Worm (Caenorhabditis elegans) whole organism, L4 larva: Measurements from ENCODE around the gene R05D8.11.

ENCODE experiments used
- F26F4.8 ChIP-seq: fragments of 200-800 bp; sonication (Bioruptor generic); conservative IDR thresholded peaks from 2 replicates; pipeline ENCODE4 v1.3.6; 2022; ENCODE audit warnings: missing genetic modification characterization, missing compliant biosample characterization
- F44E2.7 ChIP-seq: fragments of 200-800 bp; sonication (Bioruptor generic); IDR thresholded peaks from 2 replicates; pipeline ENCODE4 v2.1.2; 2022; ENCODE audit warnings: missing genetic modification characterization, missing compliant biosample characterization
- Y5F2A.4 ChIP-seq: fragments of 200-800 bp; sonication (Bioruptor generic); optimal IDR thresholded peaks from 2 replicates; lab custom pipeline; 2018; ENCODE audit warnings: mild to moderate bottlenecking, missing genetic modification characterization, missing compliant biosample characterization
- Y75B8A.6 ChIP-seq: fragments of 200-800 bp; sonication (Bioruptor generic); IDR thresholded peaks from 2 replicates; pipeline ENCODE4 v1.3.6; 2022; ENCODE audit warnings: missing genetic modification reagents, missing genetic modification characterization, missing compliant biosample characterization
- ZK546.5 ChIP-seq, 2 experiments: sonication (generic microtip); optimal IDR thresholded peaks; 2 replicates each; lab custom pipeline; 2017; ENCODE audit warnings: missing biosample characterization in 2 of 2, missing genetic modification characterization in 2 of 2
- aha-1 ChIP-seq: fragments of 150-350 bp; peaks from one replicate; lab custom pipeline; 2014; ENCODE audit warnings: missing biosample characterization, missing genetic modification characterization
- ama-1 ChIP-seq: fragments of 150-350 bp; optimal IDR thresholded peaks from 2 replicates; lab custom pipeline; 2014; ENCODE audit warnings: inconsistent platforms, mixed read lengths
- arid-1 ChIP-seq: fragments of 200-800 bp; sonication (Bioruptor generic); conservative IDR thresholded peaks from 2 replicates; pipeline ENCODE4 v1.3.6; 2022; ENCODE audit warnings: missing genetic modification reagents, missing genetic modification characterization, missing compliant biosample characterization
- ceh-82 ChIP-seq: sonication (generic microtip); optimal IDR thresholded peaks from 2 replicates; lab custom pipeline; 2017; ENCODE audit warnings: missing biosample characterization, missing genetic modification characterization
- ces-1 ChIP-seq: fragments of 150-350 bp; sonication (generic microtip); optimal IDR thresholded peaks from 4 replicates; lab custom pipeline; 2014; ENCODE audit warnings: missing biosample characterization, missing genetic modification reagents, missing genetic modification characterization
- daf-12 ChIP-seq: fragments of 150-350 bp; optimal IDR thresholded peaks from 2 replicates; lab custom pipeline; 2014; ENCODE audit warnings: missing biosample characterization, missing genetic modification reagents, missing genetic modification characterization
- dmd-8 ChIP-seq: fragments of 200-800 bp; sonication (Bioruptor generic); IDR thresholded peaks from 2 replicates; pipeline ENCODE4 v1.3.6; 2022; ENCODE audit warnings: missing genetic modification characterization, missing compliant biosample characterization
- dmd-9 ChIP-seq: fragments of 200-800 bp; sonication (Bioruptor generic); IDR thresholded peaks from 2 replicates; pipeline ENCODE4 v1.3.6; 2022; ENCODE audit warnings: missing genetic modification reagents, missing genetic modification characterization, missing compliant biosample characterization
- duxl-1 ChIP-seq: sonication (generic microtip); optimal IDR thresholded peaks from 2 replicates; lab custom pipeline; 2016; ENCODE audit warnings: mild to moderate bottlenecking, missing genetic modification characterization, moderate library complexity, missing compliant biosample characterization; ENCODE audit not compliant: poor library complexity
- egl-43 ChIP-seq: fragments of 200-800 bp; sonication (Bioruptor generic); IDR thresholded peaks from 2 replicates; pipeline ENCODE4 v1.3.6; 2022; ENCODE audit warnings: missing genetic modification reagents, missing genetic modification characterization, missing compliant biosample characterization
- fkh-10 ChIP-seq: fragments of 150-350 bp; optimal IDR thresholded peaks from 2 replicates; lab custom pipeline; 2014; ENCODE audit warnings: missing biosample characterization, missing genetic modification reagents, missing genetic modification characterization
- gei-8 ChIP-seq: fragments of 200-800 bp; sonication (Bioruptor generic); optimal IDR thresholded peaks from 2 replicates; lab custom pipeline; 2018; ENCODE audit warnings: mild to moderate bottlenecking, missing genetic modification characterization, missing compliant biosample characterization
- hlh-11 ChIP-seq: fragments of 200-800 bp; sonication (Bioruptor generic); optimal IDR thresholded peaks from 2 replicates; lab custom pipeline; 2018; ENCODE audit warnings: mild to moderate bottlenecking, missing genetic modification characterization, missing compliant biosample characterization
- jun-1 ChIP-seq: fragments of 150-350 bp; optimal IDR thresholded peaks from 2 replicates; lab custom pipeline; 2014; ENCODE audit warnings: missing biosample characterization, missing genetic modification reagents, missing genetic modification characterization
- lin-39 ChIP-seq: fragments of 150-350 bp; optimal IDR thresholded peaks from 2 replicates; lab custom pipeline; 2014; ENCODE audit warnings: missing biosample characterization, missing genetic modification reagents, missing genetic modification characterization
- lir-3 ChIP-seq: sonication (generic microtip); optimal IDR thresholded peaks from 2 replicates; lab custom pipeline; 2016; ENCODE audit warnings: mild to moderate bottlenecking, missing genetic modification characterization, missing compliant biosample characterization
- lsy-2 ChIP-seq, 2 experiments: fragments of 150-350 bp in 1 of 2; sonication (generic microtip) in 1 of 2; optimal IDR thresholded peaks; 2 replicates each; lab custom pipeline; 2014 to 2017; ENCODE audit warnings: missing biosample characterization in 2 of 2, missing genetic modification characterization in 2 of 2
- mep-1 ChIP-seq: fragments of 150-350 bp; sonication (generic microtip); optimal IDR thresholded peaks from 3 replicates; lab custom pipeline; 2014; ENCODE audit warnings: missing biosample characterization, missing genetic modification characterization
- nhr-41 ChIP-seq: fragments of 200-800 bp; sonication (Bioruptor generic); IDR thresholded peaks from 2 replicates; pipeline ENCODE4 v1.3.6; 2022; ENCODE audit warnings: missing genetic modification reagents, missing genetic modification characterization, missing compliant biosample characterization
- nhr-6 ChIP-seq: fragments of 150-350 bp; optimal IDR thresholded peaks from 2 replicates; lab custom pipeline; 2014; ENCODE audit warnings: missing biosample characterization, missing genetic modification characterization
- nhr-76 ChIP-seq: fragments of 150-350 bp; optimal IDR thresholded peaks from 2 replicates; lab custom pipeline; 2014; ENCODE audit warnings: missing biosample characterization, missing genetic modification characterization
- pha-4 ChIP-seq, 2 experiments: fragments of 150-350 bp in 1 of 2; fragments of 200-800 bp in 1 of 2; sonication (Bioruptor generic) in 1 of 2; IDR thresholded peaks in 1 of 2; optimal IDR thresholded peaks in 1 of 2; 2 replicates each; pipeline versions ENCODE4 v1.3.6 to Lab custom; 2014 to 2022; ENCODE audit warnings: missing genetic modification characterization in 2 of 2, missing genetic modification reagents in 2 of 2, missing biosample characterization in 1 of 2, missing compliant biosample characterization in 1 of 2
- pqm-1 ChIP-seq: sonication (generic microtip); optimal IDR thresholded peaks from 2 replicates; lab custom pipeline; 2017; ENCODE audit warnings: missing biosample characterization, missing genetic modification characterization
- set-16 ChIP-seq: fragments of 200-800 bp; sonication (Bioruptor generic); IDR thresholded peaks from 2 replicates; pipeline ENCODE4 v1.3.6; 2022; ENCODE audit warnings: missing genetic modification reagents, missing genetic modification characterization, missing compliant biosample characterization
- unc-130 ChIP-seq: sonication (generic microtip); optimal IDR thresholded peaks from 2 replicates; lab custom pipeline; 2016; ENCODE audit warnings: missing genetic modification reagents, missing genetic modification characterization, missing compliant biosample characterization
- unc-39 ChIP-seq: sonication (generic microtip); optimal IDR thresholded peaks from 2 replicates; lab custom pipeline; 2017; ENCODE audit warnings: missing biosample characterization, missing genetic modification characterization
- vab-7 ChIP-seq: fragments of 200-800 bp; sonication (Bioruptor generic); IDR thresholded peaks from 2 replicates; pipeline ENCODE4 v1.3.6; 2022; ENCODE audit warnings: missing genetic modification reagents, missing genetic modification characterization, missing compliant biosample characterization
- zip-11 ChIP-seq: fragments of 200-800 bp; sonication (Bioruptor generic); IDR thresholded peaks from 2 replicates; pipeline ENCODE4 v1.3.6; 2022; ENCODE audit warnings: missing genetic modification characterization, missing compliant biosample characterization
- ztf-7 ChIP-seq: fragments of 150-350 bp; optimal IDR thresholded peaks from 2 replicates; lab custom pipeline; 2014; ENCODE audit warnings: missing biosample characterization, missing genetic modification characterization

The R05D8.11 gene

DNA sequence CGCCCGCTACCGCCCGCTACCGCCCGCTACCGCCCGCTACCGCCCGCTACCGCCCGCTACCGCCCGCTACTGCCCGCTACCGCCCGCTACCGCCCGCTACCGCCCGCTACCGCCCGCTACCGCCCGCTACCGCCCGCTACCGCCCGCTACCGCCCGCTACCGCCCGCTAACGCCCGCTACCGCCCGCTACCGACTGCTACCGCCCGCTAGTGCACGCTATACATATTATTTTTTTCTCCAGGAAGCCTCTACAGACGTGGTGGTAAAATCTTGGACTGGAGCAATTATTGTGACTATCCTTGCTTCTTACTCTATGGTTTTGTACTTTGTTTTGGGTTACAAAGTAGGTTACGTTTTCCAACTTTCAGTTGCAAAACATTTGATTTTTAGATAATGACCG lies 2.2 kb downstream of the R05D8.11 start:
- TF ChIP-seq set-16 (GFP tag; lab: Robert Waterston, UW), result peak; percentile 80

ce11 chrV:2777395-2777794 lies 3.3 kb downstream of the R05D8.11 start:
- TF ChIP-seq set-16 (GFP tag; lab: Robert Waterston, UW) (peak; percentile 60), egl-43 (GFP tag; lab: Robert Waterston, UW) (0 out of 2 replicates have a peak, but pooled peaks have one; percentile 12)

- TF ChIP-seq unc-39, result no peak
- TF ChIP-seq unc-130, result no peak
- TF ChIP-seq mep-1 (tag; lab: Kevin White, UChicago), result no peak
- TF ChIP-seq nhr-6 (tag; lab: Kevin White, UChicago), result no peak
- no peak for TF ChIP-seq lir-3 (tag; lab: Kevin White, UChicago)
- no peak for TF ChIP-seq daf-12
- no peak for TF ChIP-seq vab-7 (GFP tag; lab: Robert Waterston, UW)
- no peak for TF ChIP-seq gei-8
- no peak for TF ChIP-seq lin-39 (tag; lab: Kevin White, UChicago)
- TF ChIP-seq duxl-1 (tag; lab: Kevin White, UChicago), result no peak
- no peak for TF ChIP-seq ces-1
- no peak for TF ChIP-seq jun-1 (tag; lab: Kevin White, UChicago)
- no peak for TF ChIP-seq ztf-7 (tag; lab: Kevin White, UChicago)
- TF ChIP-seq nhr-76 (tag; lab: Kevin White, UChicago), result no peak
- TF ChIP-seq F26F4.8 (GFP tag; lab: Robert Waterston, UW), result no peak
- no peak for TF ChIP-seq ceh-82 (tag; lab: Kevin White, UChicago)
- no peak for TF ChIP-seq zip-11 (GFP tag; lab: Robert Waterston, UW)
- TF ChIP-seq pha-4 (GFP tag; IDR thresholded peaks at IDR 0.05; lab: Robert Waterston, UW), result no peak
- no peak for TF ChIP-seq pha-4 (tag; optimal IDR thresholded peaks at IDR 0.05; lab: Kevin White, UChicago)
- TF ChIP-seq ama-1 (lab: Kevin White, UChicago), result no peak
- TF ChIP-seq dmd-9 (GFP tag; lab: Robert Waterston, UW), result no peak
Measured at ce11 chrV:2774042-2774441, 6.6 kb downstream of the R05D8.11 start, which contains the start of gene srj-18. TSS of gene srj-18 (plus strand) at chrV:2774342.

- TF ChIP-seq fkh-10 (GFP tag; lab: Kevin White, UChicago) (no peak), F44E2.7 (GFP tag; lab: Robert Waterston, UW) (no peak), arid-1 (GFP tag; lab: Robert Waterston, UW) (no peak), ZK546.5 (tag; optimal IDR thresholded peaks at IDR 0.05; lab: Kevin White, UChicago) (no peak), lsy-2 (tag; optimal IDR thresholded peaks at IDR 0.05; lab: Kevin White, UChicago) (no peak), Y5F2A.4 (GFP tag; lab: Kevin White, UChicago) (no peak), unc-130 (no peak), nhr-41 (GFP tag; lab: Robert Waterston, UW) (no peak), Y75B8A.6 (GFP tag; lab: Robert Waterston, UW) (no peak)
Measured at ce11 chrV:2771560-2771959, 9.1 kb downstream of the R05D8.11 start, which contains the start of gene srh-56. TSS of gene srh-56 (plus strand) at chrV:2771860.

DNA sequence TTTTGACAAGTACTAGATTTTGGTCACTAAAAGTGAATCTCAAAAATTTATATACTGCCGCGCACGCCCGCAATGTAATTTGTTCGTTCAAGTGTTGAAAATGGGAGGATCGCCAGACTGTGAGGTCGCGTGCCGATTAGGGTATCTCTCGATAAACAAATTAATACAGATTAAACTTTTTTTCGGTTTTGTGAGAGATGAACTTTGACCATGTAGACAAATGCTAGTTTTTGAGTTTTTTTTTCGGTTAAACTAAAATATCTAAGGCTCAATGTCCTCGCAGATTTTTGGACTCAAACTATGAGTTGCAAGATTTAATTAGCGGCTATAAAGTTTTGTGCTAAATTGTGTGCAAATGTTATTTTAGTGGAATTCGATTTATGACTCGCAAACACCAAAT lies 10.9 kb downstream of the R05D8.11 start, which contains the start of gene dhs-15:
Gene dhs-15 (minus strand): TSS at position 101 of the 400 bp plus-strand sequence.
- no peak for TF ChIP-seq hlh-11 (tag; lab: Kevin White, UChicago)
- TF ChIP-seq aha-1 (tag; lab: Kevin White, UChicago), result no peak
- no peak for TF ChIP-seq pqm-1 (tag; lab: Kevin White, UChicago)
- no peak for TF ChIP-seq dmd-8 (GFP tag; lab: Robert Waterston, UW)
- no peak for TF ChIP-seq nhr-41 (GFP tag; lab: Robert Waterston, UW)
- TF ChIP-seq, all 104 proteins: peak for 0
